Worm (Caenorhabditis elegans) whole organism, L3 larva: ENCODE results near the gene sec-22.

Source experiments
- ama-1 ChIP-seq: fragments of 150-350 bp; optimal IDR thresholded peaks from 2 replicates; lab custom pipeline; 2018
- ceh-82 ChIP-seq: fragments of 150-350 bp; optimal IDR thresholded peaks from 2 replicates; lab custom pipeline; 2014; ENCODE audit warnings: missing biosample characterization, missing genetic modification characterization
- elt-3 ChIP-seq, 3 experiments: fragments of 150-350 bp in 1 of 3; sonication (generic microtip) in 2 of 3; optimal IDR thresholded peaks; 2 replicates in 2 of 3; 4 replicates in 1 of 3; lab custom pipeline; 2014 to 2017; ENCODE audit warnings: missing biosample characterization in 3 of 3, missing genetic modification characterization in 3 of 3
- fkh-10 ChIP-seq: sonication (generic microtip); optimal IDR thresholded peaks from 2 replicates; lab custom pipeline; 2017; ENCODE audit warnings: missing biosample characterization, missing genetic modification reagents, missing genetic modification characterization
- mdl-1 ChIP-seq: fragments of 150-350 bp; optimal IDR thresholded peaks from 2 replicates; lab custom pipeline; 2014; ENCODE audit warnings: missing biosample characterization, missing genetic modification characterization
- nhr-25 ChIP-seq: sonication (generic microtip); optimal IDR thresholded peaks from 2 replicates; lab custom pipeline; 2017; ENCODE audit warnings: missing biosample characterization, missing genetic modification characterization
- nhr-76 ChIP-seq: fragments of 150-350 bp; sonication (generic microtip); optimal IDR thresholded peaks from 5 replicates; lab custom pipeline; 2014; ENCODE audit warnings: missing biosample characterization, missing genetic modification characterization
- nhr-77 ChIP-seq: fragments of 150-350 bp; optimal IDR thresholded peaks from 2 replicates; lab custom pipeline; 2014; ENCODE audit warnings: missing biosample characterization, missing genetic modification characterization
- pqm-1 ChIP-seq: fragments of 150-350 bp; optimal IDR thresholded peaks from 2 replicates; lab custom pipeline; 2017; ENCODE audit warnings: missing biosample characterization, missing genetic modification characterization, inconsistent platforms
- snpc-4 ChIP-seq: fragments of 150-350 bp; optimal IDR thresholded peaks from 2 replicates; lab custom pipeline; 2014; ENCODE audit warnings: missing biosample characterization, missing genetic modification characterization
- unc-62 ChIP-seq: fragments of 150-350 bp; sonication (generic microtip); optimal IDR thresholded peaks from 4 replicates; lab custom pipeline; 2014; ENCODE audit warnings: missing biosample characterization, missing genetic modification reagents, missing genetic modification characterization
- zag-1 ChIP-seq: fragments of 150-350 bp; optimal IDR thresholded peaks from 2 replicates; lab custom pipeline; 2014; ENCODE audit warnings: missing biosample characterization, missing genetic modification characterization
- ztf-11 ChIP-seq: fragments of 150-350 bp; optimal IDR thresholded peaks from 2 replicates; lab custom pipeline; 2014; ENCODE audit warnings: missing biosample characterization, missing genetic modification characterization

- TF ChIP-seq ceh-82 (tag; lab: Kevin White, UChicago), result no peak
- TF ChIP-seq nhr-76, result no peak
- TF ChIP-seq fkh-10, result peak; percentile 5
- TF ChIP-seq unc-62 (GFP tag; lab: Kevin White, UChicago), result no peak
- TF ChIP-seq nhr-25, result no peak
- TF ChIP-seq zag-1, result peak; percentile 27
- no peak for TF ChIP-seq nhr-77 (tag; lab: Kevin White, UChicago)
- TF ChIP-seq elt-3 (tag; optimal IDR thresholded peaks at IDR 0.05; lab: Kevin White, UChicago), result no peak
- no peak for TF ChIP-seq mdl-1 (tag; lab: Kevin White, UChicago)
- no peak for TF ChIP-seq pqm-1 (tag; lab: Kevin White, UChicago)
- no peak for TF ChIP-seq ztf-11
- no peak for TF ChIP-seq snpc-4 (tag; lab: Kevin White, UChicago)
- no peak for TF ChIP-seq ama-1 (lab: Kevin White, UChicago)
Observed at ce11 chrX:1018586-1018985, 16.8 kb upstream of the sec-22 start.
